Worm (Caenorhabditis elegans): ENCODE data around the gene fbxc-28.

fbxc-28 gene

ce11 chrII:953052-953451 is 29.4 kb downstream of the fbxc-28 start:
- TF ChIP-seq nhr-71 (tag; optimal IDR thresholded peaks at IDR 0.05), result no peak
- no peak for TF ChIP-seq efl-1 (optimal IDR thresholded peaks at IDR 0.05)
- peak in 1 of 2 experiments; percentile 59 for TF ChIP-seq efl-1 (GFP tag; optimal IDR thresholded peaks at IDR 0.05 in 1 of 2)
- no peak for TF ChIP-seq zag-1 (tag; optimal IDR thresholded peaks at IDR 0.05)
- no peak for TF ChIP-seq ama-1 (optimal IDR thresholded peaks at IDR 0.05)
- no peak for TF ChIP-seq ceh-8 (GFP tag; optimal IDR thresholded peaks at IDR 0.05)
- no peak for TF ChIP-seq mab-9 (GFP tag; IDR thresholded peaks at IDR 0.05)
- TF ChIP-seq irx-1 (tag; optimal IDR thresholded peaks at IDR 0.05), result no peak
- TF ChIP-seq xbp-1 (tag; optimal IDR thresholded peaks at IDR 0.05), result no peak
- TF ChIP-seq fkh-8 (tag; optimal IDR thresholded peaks at IDR 0.05), result peak; percentile 9
- no peak for TF ChIP-seq dpl-1 (GFP tag; optimal IDR thresholded peaks at IDR 0.05)
- TF ChIP-seq mef-2 (tag; optimal IDR thresholded peaks at IDR 0.05), result no peak
- no peak for TF ChIP-seq C16A3.4 (tag; optimal IDR thresholded peaks at IDR 0.05)
- no peak for TF ChIP-seq isw-1 (GFP tag; IDR thresholded peaks at IDR 0.05)
- TF ChIP-seq alr-1 (tag; optimal IDR thresholded peaks at IDR 0.05; ENCODE audit: borderline replicate concordance), result no peak
- TF ChIP-seq nhr-76 (tag; optimal IDR thresholded peaks at IDR 0.05), result no peak
- TF ChIP-seq ceh-82 (tag; optimal IDR thresholded peaks at IDR 0.05), result peak in 1 of 3 experiments; percentile 5
- TF ChIP-seq egl-27 (tag; optimal IDR thresholded peaks at IDR 0.05), result no peak
- no peak for TF ChIP-seq F16B12.6 (tag; optimal IDR thresholded peaks at IDR 0.05)
- no peak for TF ChIP-seq nhr-90 (tag; optimal IDR thresholded peaks at IDR 0.05; ENCODE audit: poor library complexity)
- peak; percentile 31 for TF ChIP-seq lin-14 (GFP tag; optimal IDR thresholded peaks at IDR 0.05)
- no peak for TF ChIP-seq unc-130 (tag; optimal IDR thresholded peaks at IDR 0.05)
- TF ChIP-seq unc-62 (GFP tag; optimal IDR thresholded peaks at IDR 0.05), result no peak

ce11 chrII:954626-955025 is 31.0 kb downstream of the fbxc-28 start, which contains the start of gene fbxc-7:
Gene fbxc-7 (plus strand): TSS chrII:954926.
- peak; percentile 15 for TF ChIP-seq elt-2 (tag; optimal IDR thresholded peaks at IDR 0.05)

ce11 chrII:958618-959017 is 35.0 kb downstream of the fbxc-28 start, which contains the start of gene sdz-4:
Gene sdz-4 (plus strand): TSS chrII:958918.
- no peak for TF ChIP-seq lir-3 (tag; optimal IDR thresholded peaks at IDR 0.05; ENCODE audit: poor library complexity)
- no peak for TF ChIP-seq F16B12.6 (tag; optimal IDR thresholded peaks at IDR 0.05)
- no peak for TF ChIP-seq ceh-8 (GFP tag; optimal IDR thresholded peaks at IDR 0.05)
- no peak for TF ChIP-seq mab-9 (GFP tag; IDR thresholded peaks at IDR 0.05)
- no peak for TF ChIP-seq elt-3 (tag; optimal IDR thresholded peaks at IDR 0.05)
- TF ChIP-seq rnt-1 (tag; optimal IDR thresholded peaks at IDR 0.05), result no peak
- no peak for TF ChIP-seq sptf-1 (tag; optimal IDR thresholded peaks at IDR 0.05)
- no peak for TF ChIP-seq ces-1 (GFP tag; optimal IDR thresholded peaks at IDR 0.05)
- TF ChIP-seq fos-1 (tag; optimal IDR thresholded peaks at IDR 0.05), result no peak
- no peak for TF ChIP-seq mef-2 (tag; optimal IDR thresholded peaks at IDR 0.05)
- TF ChIP-seq nhr-12 (tag; optimal IDR thresholded peaks at IDR 0.05), result no peak
- no peak for TF ChIP-seq tbx-2 (tag; optimal IDR thresholded peaks at IDR 0.05)
- no peak for TF ChIP-seq nhr-237 (tag; optimal IDR thresholded peaks at IDR 0.05)
- no peak for TF ChIP-seq lin-39 (tag; optimal IDR thresholded peaks at IDR 0.05)
- TF ChIP-seq unc-86 (tag; optimal IDR thresholded peaks at IDR 0.05), result no peak
- TF ChIP-seq efl-3 (GFP tag; optimal IDR thresholded peaks at IDR 0.05), result no peak
- no peak for TF ChIP-seq mdl-1 (tag; optimal IDR thresholded peaks at IDR 0.05)
- no peak for TF ChIP-seq lin-14 (GFP tag; optimal IDR thresholded peaks at IDR 0.05)
- TF ChIP-seq xbp-1 (tag; optimal IDR thresholded peaks at IDR 0.05), result no peak
- TF ChIP-seq dsc-1 (tag; optimal IDR thresholded peaks at IDR 0.05), result no peak

- TF ChIP-seq lir-3 (tag; optimal IDR thresholded peaks at IDR 0.05; ENCODE audit: poor library complexity) (no peak), F16B12.6 (tag; optimal IDR thresholded peaks at IDR 0.05) (no peak), pag-3 (tag; optimal IDR thresholded peaks at IDR 0.05; ENCODE audit: borderline replicate concordance, insufficient read depth) (no peak), ceh-82 (tag; optimal IDR thresholded peaks at IDR 0.05) (no peak), fos-1 (tag; optimal IDR thresholded peaks at IDR 0.05) (no peak), nhr-11 (tag; optimal IDR thresholded peaks at IDR 0.05) (no peak), lin-14 (GFP tag; optimal IDR thresholded peaks at IDR 0.05) (no peak), lin-15B (tag; optimal IDR thresholded peaks at IDR 0.05) (no peak), Y116A8C.19 (tag; optimal IDR thresholded peaks at IDR 0.05; ENCODE audit: borderline replicate concordance) (no peak), unc-86 (tag; optimal IDR thresholded peaks at IDR 0.05) (no peak), efl-1 (optimal IDR thresholded peaks at IDR 0.05) (no peak), efl-1 (GFP tag; optimal IDR thresholded peaks at IDR 0.05 in 1 of 2) (no peak), alr-1 (tag; optimal IDR thresholded peaks at IDR 0.05; ENCODE audit: borderline replicate concordance) (no peak), nhr-71 (tag; optimal IDR thresholded peaks at IDR 0.05) (no peak), dpl-1 (GFP tag; optimal IDR thresholded peaks at IDR 0.05) (no peak), skn-1 (tag; optimal IDR thresholded peaks at IDR 0.05) (no peak), aly-2 (tag; optimal IDR thresholded peaks at IDR 0.05) (no peak), tbx-2 (tag; optimal IDR thresholded peaks at IDR 0.05) (no peak), mab-9 (GFP tag; IDR thresholded peaks at IDR 0.05) (no peak), nhr-77 (tag; optimal IDR thresholded peaks at IDR 0.05) (no peak), ces-1 (GFP tag; optimal IDR thresholded peaks at IDR 0.05) (no peak)
These were observed 36.6 kb downstream of the fbxc-28 start, which contains the start of the genes C32B5.18 and C32B5.7 for ce11 chrII:960218-960617. Gene C32B5.18 (plus strand): TSS chrII:960518. Gene C32B5.7 (plus strand): TSS chrII:960528.

Data from whole organism, L1 larva.